Fruit fly (Drosophila melanogaster) whole organism, embryonic: ENCODE measurements around the gene Rad60.

Experiments used
- Asciz ChIP-seq: fragments of 200-800 bp; sonication (Bioruptor generic); optimal IDR thresholded peaks from 2 replicates; lab custom pipeline; 2017; ENCODE audit warnings: missing biosample characterization, mild to moderate bottlenecking, missing genetic modification characterization, missing genetic modification reagents
- CG11696 ChIP-seq: fragments of 200-800 bp; sonication (Bioruptor generic); IDR thresholded peaks from 2 replicates; pipeline ENCODE4 v1.3.6; 2022; ENCODE audit warnings: missing biosample characterization, missing genetic modification characterization
- CG1233 ChIP-seq: fragments of 200-800 bp; sonication (Bioruptor generic); optimal IDR thresholded peaks from 4 replicates; lab custom pipeline; 2018; ENCODE audit warnings: missing biosample characterization, mild to moderate bottlenecking, missing genetic modification characterization
- CG13424 ChIP-seq: fragments of 200-800 bp; sonication (Bioruptor generic); optimal IDR thresholded peaks from 2 replicates; lab custom pipeline; 2019; ENCODE audit warnings: missing biosample characterization, mild to moderate bottlenecking, missing genetic modification characterization, moderate library complexity
- CG14710 ChIP-seq: fragments of 200-800 bp; sonication (Bioruptor generic); optimal IDR thresholded peaks from 3 replicates; lab custom pipeline; 2019; ENCODE audit warnings: missing biosample characterization, mild to moderate bottlenecking, missing genetic modification characterization, moderate library complexity
- CG1529 ChIP-seq: fragments of 200-800 bp; sonication (Bioruptor generic); optimal IDR thresholded peaks from 3 replicates; lab custom pipeline; 2018; ENCODE audit warnings: missing biosample characterization, missing genetic modification characterization
- CG15601 ChIP-seq: fragments of 200-800 bp; sonication (Bioruptor generic); optimal IDR thresholded peaks from 3 replicates; lab custom pipeline; 2019; ENCODE audit warnings: missing biosample characterization, mild to moderate bottlenecking, missing genetic modification characterization, moderate library complexity
- CG2116 ChIP-seq: fragments of 200-800 bp; sonication (Bioruptor generic); optimal IDR thresholded peaks from 3 replicates; lab custom pipeline; 2018; ENCODE audit warnings: missing biosample characterization, mild to moderate bottlenecking, missing genetic modification characterization
- CG2129 ChIP-seq: fragments of 200-800 bp; sonication (Bioruptor generic); IDR thresholded peaks from 2 replicates; pipeline ENCODE4 v1.3.6; 2022; ENCODE audit warnings: missing biosample characterization, missing genetic modification characterization; ENCODE audit not compliant: partially characterized antibody
- CG3281 ChIP-seq: fragments of 200-800 bp; sonication (Bioruptor generic); optimal IDR thresholded peaks from 3 replicates; lab custom pipeline; 2017; ENCODE audit warnings: missing biosample characterization, mild to moderate bottlenecking, missing genetic modification characterization
- CG3995 ChIP-seq: fragments of 200-800 bp; sonication (Bioruptor generic); optimal IDR thresholded peaks from 3 replicates; lab custom pipeline; 2016; ENCODE audit warnings: missing biosample characterization, missing genetic modification characterization
- CG43689 ChIP-seq: fragments of 200-800 bp; sonication (Bioruptor generic); IDR thresholded peaks from 2 replicates; pipeline ENCODE4 v1.3.6; 2022; ENCODE audit warnings: missing biosample characterization, missing genetic modification characterization
- CG4730 ChIP-seq: fragments of 200-800 bp; sonication (Bioruptor generic); IDR thresholded peaks from 2 replicates; pipeline ENCODE4 v1.3.6; 2022; ENCODE audit warnings: missing biosample characterization, missing genetic modification characterization
- CG5245 ChIP-seq: fragments of 200-800 bp; sonication (Bioruptor generic); optimal IDR thresholded peaks from 3 replicates; lab custom pipeline; 2016; ENCODE audit warnings: missing biosample characterization, missing genetic modification characterization
- Dek ChIP-seq: fragments of 200-800 bp; sonication (Bioruptor generic); optimal IDR thresholded peaks from 3 replicates; lab custom pipeline; 2019; ENCODE audit warnings: missing biosample characterization, mild to moderate bottlenecking, missing genetic modification characterization, moderate library complexity
- Dref ChIP-seq: fragments of 200-800 bp; sonication (Bioruptor generic); IDR thresholded peaks from 2 replicates; pipeline ENCODE4 v1.3.6; 2022; ENCODE audit warnings: missing biosample characterization, missing genetic modification characterization
- Ets65A ChIP-seq: fragments of 200-800 bp; sonication (Bioruptor generic); peaks from one replicate; lab custom pipeline; 2016; ENCODE audit warnings: missing biosample characterization, missing genetic modification characterization
- Fer2 ChIP-seq: fragments of 200-800 bp; sonication (Bioruptor generic); optimal IDR thresholded peaks from 2 replicates; lab custom pipeline; 2018; ENCODE audit warnings: missing biosample characterization, mild to moderate bottlenecking, missing genetic modification characterization, moderate library complexity
- GATAe ChIP-seq: fragments of 200-800 bp; sonication (Bioruptor generic); conservative IDR thresholded peaks from 2 replicates; pipeline ENCODE4 v1.3.6; 2022; ENCODE audit warnings: missing biosample characterization, missing genetic modification characterization
- Gsc ChIP-seq: fragments of 200-800 bp; sonication (Bioruptor generic); IDR thresholded peaks from 2 replicates; pipeline ENCODE4 v1.3.6; 2022; ENCODE audit warnings: missing biosample characterization, missing genetic modification characterization
- Gug ChIP-seq: fragments of 200-800 bp; sonication (Bioruptor generic); IDR thresholded peaks from 4 replicates; pipeline ENCODE4 v1.3.6; 2022; ENCODE audit warnings: missing biosample characterization, missing genetic modification characterization
- HLH4C ChIP-seq: fragments of 200-800 bp; sonication (Bioruptor generic); IDR thresholded peaks from 3 replicates; pipeline ENCODE4 v1.3.6; 2022; ENCODE audit warnings: missing biosample characterization, missing genetic modification characterization; ENCODE audit not compliant: partially characterized antibody
- HmgZ ChIP-seq: fragments of 200-800 bp; sonication (Bioruptor generic); optimal IDR thresholded peaks from 2 replicates; lab custom pipeline; 2018; ENCODE audit warnings: missing biosample characterization, mild to moderate bottlenecking, missing genetic modification characterization
- Hmr ChIP-seq: fragments of 200-800 bp; sonication (Bioruptor generic); optimal IDR thresholded peaks from 3 replicates; lab custom pipeline; 2017; ENCODE audit warnings: mild to moderate bottlenecking, missing biosample characterization, missing genetic modification reagents, missing genetic modification characterization
- Hr3 ChIP-seq: fragments of 200-800 bp; sonication (Bioruptor generic); optimal IDR thresholded peaks from 3 replicates; lab custom pipeline; 2016; ENCODE audit warnings: missing biosample characterization, missing genetic modification characterization
- MESR4 ChIP-seq: fragments of 200-800 bp; sonication (Bioruptor generic); optimal IDR thresholded peaks from 2 replicates; lab custom pipeline; 2018; ENCODE audit warnings: missing biosample characterization, mild to moderate bottlenecking, missing genetic modification characterization, moderate library complexity
- Med ChIP-seq: fragments of 200-800 bp; sonication (Bioruptor generic); peaks from one replicate; lab custom pipeline; 2016; ENCODE audit warnings: missing biosample characterization, missing genetic modification characterization, mild to moderate bottlenecking, inconsistent platforms, moderate library complexity
- Mrtf ChIP-seq: fragments of 200-800 bp; sonication (Bioruptor generic); IDR thresholded peaks from 3 replicates; pipeline ENCODE4 v1.3.6; 2022; ENCODE audit warnings: missing biosample characterization, missing genetic modification characterization
- NFAT ChIP-seq: fragments of 200-800 bp; sonication (Bioruptor generic); IDR thresholded peaks from 2 replicates; pipeline ENCODE4 v1.3.6; 2022; ENCODE audit warnings: missing biosample characterization, missing genetic modification characterization
- NK7.1 ChIP-seq: fragments of 200-800 bp; sonication (Bioruptor generic); optimal IDR thresholded peaks from 3 replicates; lab custom pipeline; 2016; ENCODE audit warnings: missing biosample characterization, missing genetic modification characterization
- Sry-β ChIP-seq: fragments of 200-800 bp; sonication (Bioruptor generic); optimal IDR thresholded peaks from 2 replicates; lab custom pipeline; 2018; ENCODE audit warnings: missing biosample characterization, mild to moderate bottlenecking, missing genetic modification characterization, moderate library complexity
- Taf1 ChIP-seq: fragments of 200-800 bp; sonication (Bioruptor generic); IDR thresholded peaks from 2 replicates; pipeline ENCODE4 v1.3.6; 2022; ENCODE audit warnings: missing biosample characterization, missing genetic modification characterization
- Tbp ChIP-seq: fragments of >200 bp; optimal IDR thresholded peaks from 2 replicates; lab custom pipeline; 2018; ENCODE audit warnings: missing biosample characterization, missing genetic modification characterization
- al ChIP-seq: fragments of 200-800 bp; sonication (Bioruptor generic); IDR thresholded peaks from 2 replicates; pipeline ENCODE4 v1.3.6; 2022; ENCODE audit warnings: missing biosample characterization, missing genetic modification characterization
- bcd ChIP-seq: fragments of 200-800 bp; sonication (Bioruptor generic); optimal IDR thresholded peaks from 2 replicates; lab custom pipeline; 2017; ENCODE audit warnings: missing biosample characterization, mild to moderate bottlenecking, missing genetic modification characterization
- cg ChIP-seq: fragments of 200-800 bp; sonication (Bioruptor generic); optimal IDR thresholded peaks from 3 replicates; lab custom pipeline; 2019; ENCODE audit warnings: missing biosample characterization, mild to moderate bottlenecking, missing genetic modification characterization, moderate library complexity
- chif ChIP-seq, 2 experiments: fragments of 200-800 bp; sonication (Bioruptor generic); optimal IDR thresholded peaks; 3 replicates each; lab custom pipeline; 2016; ENCODE audit warnings: missing biosample characterization in 2 of 2, missing genetic modification characterization in 2 of 2
- chinmo ChIP-seq: fragments of 200-800 bp; sonication (Bioruptor generic); IDR thresholded peaks from 4 replicates; pipeline ENCODE4 v1.3.6; 2022; ENCODE audit warnings: missing biosample characterization, missing genetic modification characterization; ENCODE audit not compliant: partially characterized antibody
- danr ChIP-seq: fragments of 200-800 bp; sonication (Bioruptor generic); IDR thresholded peaks from 2 replicates; pipeline ENCODE4 v1.3.6; 2022; ENCODE audit warnings: missing biosample characterization, missing genetic modification characterization
- en ChIP-seq: fragments of 200-800 bp; sonication (Bioruptor generic); optimal IDR thresholded peaks from 2 replicates; lab custom pipeline; 2016; ENCODE audit warnings: missing biosample characterization, missing genetic modification characterization
- gcm2 ChIP-seq: fragments of 200-800 bp; sonication (Bioruptor generic); optimal IDR thresholded peaks from 2 replicates; lab custom pipeline; 2016; ENCODE audit warnings: missing biosample characterization, missing genetic modification characterization
- gsb ChIP-seq: fragments of 200-800 bp; sonication (Bioruptor generic); IDR thresholded peaks from 2 replicates; pipeline ENCODE4 v1.3.6; 2022; ENCODE audit warnings: missing biosample characterization, missing genetic modification characterization
- lilli ChIP-seq: fragments of 200-800 bp; sonication (Bioruptor generic); optimal IDR thresholded peaks from 3 replicates; lab custom pipeline; 2016; ENCODE audit warnings: missing biosample characterization, missing genetic modification characterization
- luna ChIP-seq: fragments of 200-800 bp; sonication (Bioruptor generic); optimal IDR thresholded peaks from 2 replicates; lab custom pipeline; 2016; ENCODE audit warnings: missing biosample characterization, missing genetic modification characterization
- p53 ChIP-seq: fragments of 200-800 bp; sonication (Bioruptor generic); optimal IDR thresholded peaks from 2 replicates; lab custom pipeline; 2016; ENCODE audit warnings: missing biosample characterization, missing genetic modification characterization
- pb ChIP-seq: fragments of 200-800 bp; sonication (Bioruptor generic); optimal IDR thresholded peaks from 3 replicates; lab custom pipeline; 2016; ENCODE audit warnings: missing biosample characterization, missing genetic modification characterization
- pita ChIP-seq: fragments of 200-800 bp; sonication (Bioruptor generic); optimal IDR thresholded peaks from 2 replicates; lab custom pipeline; 2017; ENCODE audit warnings: missing biosample characterization, mild to moderate bottlenecking, missing genetic modification characterization
- ro ChIP-seq: fragments of 200-800 bp; sonication (Bioruptor generic); IDR thresholded peaks from 2 replicates; pipeline ENCODE4 v1.3.6; 2022; ENCODE audit warnings: missing biosample characterization, missing genetic modification characterization
- salm ChIP-seq: fragments of 200-800 bp; sonication (Bioruptor generic); optimal IDR thresholded peaks from 2 replicates; lab custom pipeline; 2018; ENCODE audit warnings: missing biosample characterization, mild to moderate bottlenecking, missing genetic modification characterization
- scrt ChIP-seq: fragments of 200-800 bp; sonication (Bioruptor generic); optimal IDR thresholded peaks from 2 replicates; lab custom pipeline; 2018; ENCODE audit warnings: missing biosample characterization, mild to moderate bottlenecking, missing genetic modification characterization, moderate library complexity
- tup ChIP-seq: fragments of 200-800 bp; sonication (Bioruptor generic); optimal IDR thresholded peaks from 2 replicates; lab custom pipeline; 2016; ENCODE audit warnings: missing biosample characterization, mild to moderate bottlenecking, missing genetic modification characterization, moderate library complexity
- twi ChIP-seq: fragments of 200-800 bp; optimal IDR thresholded peaks from 2 replicates; lab custom pipeline; 2019; ENCODE audit warnings: missing biosample characterization, mild to moderate bottlenecking, missing genetic modification characterization, moderate library complexity

Gene Rad60

DNA sequence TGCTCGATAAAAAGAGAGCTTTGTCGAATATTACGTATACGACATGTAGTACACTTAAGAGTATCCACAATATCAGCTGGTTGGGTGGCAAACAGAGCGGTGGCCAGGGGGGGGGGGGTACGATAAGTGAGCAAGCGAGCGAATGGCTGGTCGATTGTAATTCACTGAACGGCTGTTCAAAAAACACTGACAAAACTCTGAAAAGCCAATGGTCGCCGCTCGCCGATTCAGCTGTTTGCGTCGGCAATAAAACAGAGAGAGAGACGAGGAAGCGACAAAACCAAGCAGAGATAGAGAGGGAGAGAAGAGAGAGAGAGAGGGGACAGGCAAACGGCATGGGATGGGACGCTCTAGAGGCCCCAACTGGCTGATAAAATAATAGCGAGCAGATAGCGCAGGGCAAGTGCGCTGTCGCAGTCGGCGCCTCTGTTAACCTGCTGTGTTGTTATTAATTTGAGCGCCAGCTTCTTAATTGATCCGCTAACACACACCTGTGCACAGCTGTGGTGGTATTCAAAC, 24.7 kb downstream of the Rad60 start, which contains the start of gene cnc (continued):
- TF ChIP-seq salm (peak; percentile 15), scrt (no peak), ro (no peak), pita (GFP tag; lab: Kevin White, UChicago) (no peak), CG3281 (no peak), gsb (GFP tag; lab: Robert Waterston, UW) (no peak), Fer2 (no peak), luna (GFP tag; lab: Kevin White, UChicago) (no peak), en (no peak), tup (GFP tag; lab: Kevin White, UChicago) (no peak), CG5245 (GFP tag; lab: Kevin White, UChicago) (no peak), Gug (GFP tag; lab: Robert Waterston, UW) (no peak), bcd (GFP tag; lab: Kevin White, UChicago) (no peak), CG2116 (GFP tag; lab: Kevin White, UChicago) (no peak), gcm2 (GFP tag; lab: Kevin White, UChicago) (no peak), twi (tag; lab: Kevin White, UChicago) (no peak), chinmo (peak; percentile 97), CG1233 (peak; percentile 20), Asciz (GFP tag; lab: Kevin White, UChicago) (no peak), Gsc (GFP tag; lab: Robert Waterston, UW) (no peak), HLH4C (GFP tag; lab: Robert Waterston, UW) (peak; percentile 7; the same call in 1 of the 3 replicates), CG1529 (GFP tag; lab: Kevin White, UChicago) (no peak), Mrtf (GFP tag; lab: Robert Waterston, UW) (no peak), Ets65A (GFP tag; lab: Kevin White, UChicago) (no peak), Hr3 (GFP tag; lab: Kevin White, UChicago) (no peak), CG3995 (GFP tag; lab: Kevin White, UChicago) (no peak), Taf1 (GFP tag; lab: Robert Waterston, UW) (no peak), CG14710 (tag; lab: Kevin White, UChicago) (no peak), al (GFP tag; lab: Robert Waterston, UW) (no peak), CG4730 (GFP tag; lab: Robert Waterston, UW) (no peak), Dek (tag; lab: Kevin White, UChicago) (no peak), pb (no peak), CG13424 (tag; lab: Kevin White, UChicago) (no peak), chif (GFP tag; optimal IDR thresholded peaks at IDR 0.05; lab: Kevin White, UChicago) (no peak), CG2129 (GFP tag; lab: Robert Waterston, UW) (no peak), cg (GFP tag; lab: Kevin White, UChicago) (no peak), Med (GFP tag; lab: Kevin White, UChicago) (peak; percentile 88), Tbp (no peak), Sry-β (no peak), MESR4 (GFP tag; lab: Kevin White, UChicago) (no peak), HmgZ (tag; lab: Kevin White, UChicago) (peak; percentile 51), CG11696 (GFP tag; lab: Robert Waterston, UW) (0 out of 2 replicates have a peak, but pooled peaks have one; percentile 29), CG15601 (peak; percentile 0), lilli (GFP tag; lab: Kevin White, UChicago) (no peak), CG43689 (no peak), Hmr (GFP tag; lab: Kevin White, UChicago) (peak; percentile 42), Dref (no peak), NFAT (GFP tag; lab: Robert Waterston, UW) (0 out of 2 replicates have a peak, but pooled peaks have one; percentile 40), p53 (no peak), danr (GFP tag; lab: Robert Waterston, UW) (no peak), NK7.1 (no peak), GATAe (GFP tag; lab: Robert Waterston, UW) (peak; percentile 50)
